Comparison of ENCODE assay signal across 5 worm cellular contexts in the genomic region with DNA sequence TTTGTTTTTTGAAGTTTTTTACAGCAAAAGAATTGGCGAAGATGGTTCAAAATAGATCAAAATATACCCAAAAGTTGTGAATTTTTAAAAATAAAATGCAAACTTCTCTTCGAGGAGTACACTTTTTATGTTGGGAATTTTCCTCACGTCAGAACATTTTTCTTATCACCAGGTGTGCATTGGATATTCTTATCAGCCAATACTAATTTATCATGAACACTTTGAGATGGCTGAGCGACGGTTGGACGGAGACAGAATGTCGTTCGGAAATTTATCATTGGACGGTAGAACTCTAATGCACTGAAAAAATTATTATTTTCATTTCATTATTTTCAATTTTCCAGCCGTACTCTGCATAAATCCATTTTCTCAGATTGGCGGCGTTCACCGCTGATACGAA.
TF ChIP-seq lines count a peak whose summit lies in the region.

No protein-coding gene starts in this region.

TF ChIP-seq in whole organism, L2 larva, 48 proteins besides CTCF, POLR2A, EP300 and RAD21:
- TF ChIP-seq ama-1 (optimal IDR thresholded peaks at IDR 0.05; lab: Kevin White, UChicago) (no peak), fos-1 (tag; optimal IDR thresholded peaks at IDR 0.05; lab: Kevin White, UChicago) (peak; percentile 54), sem-4 (tag; optimal IDR thresholded peaks at IDR 0.05; lab: Kevin White, UChicago) (no peak)

TF ChIP-seq in whole organism, L3 larva, 47 proteins besides CTCF, POLR2A, EP300 and RAD21:
- TF ChIP-seq lin-15B (tag; optimal IDR thresholded peaks at IDR 0.05; lab: Kevin White, UChicago): no peak
- no peak for TF ChIP-seq nhr-77 (tag; optimal IDR thresholded peaks at IDR 0.05; lab: Kevin White, UChicago)
- TF ChIP-seq unc-62 (GFP tag; optimal IDR thresholded peaks at IDR 0.05; lab: Kevin White, UChicago): no peak
- no peak for TF ChIP-seq lin-39 (tag; optimal IDR thresholded peaks at IDR 0.05; lab: Kevin White, UChicago)
- peak; percentile 9 for TF ChIP-seq pqm-1 (tag; optimal IDR thresholded peaks at IDR 0.05; lab: Kevin White, UChicago)
- TF ChIP-seq elt-2 (tag; optimal IDR thresholded peaks at IDR 0.05; lab: Kevin White, UChicago): peak; percentile 79

TF ChIP-seq in whole organism, L4 larva, 104 proteins besides CTCF, POLR2A, EP300 and RAD21:
- TF ChIP-seq lin-38 (GFP tag; IDR thresholded peaks at IDR 0.05; lab: Robert Waterston, UW) (no peak), lsy-2 (tag; optimal IDR thresholded peaks at IDR 0.05; lab: Kevin White, UChicago) (no peak), snpc-1.2 (GFP tag; IDR thresholded peaks at IDR 0.05; lab: Robert Waterston, UW) (no peak), zfp-2 (tag; optimal IDR thresholded peaks at IDR 0.05; lab: Kevin White, UChicago) (no peak), pqm-1 (tag; optimal IDR thresholded peaks at IDR 0.05; lab: Kevin White, UChicago) (peak; percentile 88), arid-1 (GFP tag; conservative IDR thresholded peaks at IDR 0.05; lab: Robert Waterston, UW) (no peak), nhr-28 (tag; optimal IDR thresholded peaks at IDR 0.05; lab: Kevin White, UChicago) (peak; percentile 60), tag-97 (GFP tag; IDR thresholded peaks at IDR 0.05; lab: Robert Waterston, UW) (no peak), ceh-62 (tag; optimal IDR thresholded peaks at IDR 0.05; lab: Kevin White, UChicago) (no peak), lin-13 (GFP tag; optimal IDR thresholded peaks at IDR 0.05; lab: Kevin White, UChicago) (no peak), egl-43 (GFP tag; IDR thresholded peaks at IDR 0.05; lab: Robert Waterston, UW) (no peak), mxl-3 (GFP tag; optimal IDR thresholded peaks at IDR 0.05; lab: Kevin White, UChicago) (no peak), dve-1 (tag; optimal IDR thresholded peaks at IDR 0.05; lab: Kevin White, UChicago; ENCODE audit: insufficient read depth) (peak; percentile 24), unc-130 (GFP tag; optimal IDR thresholded peaks at IDR 0.05; lab: Kevin White, UChicago) (no peak), dmd-6 (GFP tag; IDR thresholded peaks at IDR 0.05; lab: Robert Waterston, UW) (peak; percentile 74)

TF ChIP-seq in whole organism, late embryonic, 69 proteins besides CTCF, POLR2A, EP300 and RAD21:
- TF ChIP-seq elt-2 (tag; optimal IDR thresholded peaks at IDR 0.05; lab: Kevin White, UChicago) (peak; percentile 75), pag-3 (tag; optimal IDR thresholded peaks at IDR 0.05; lab: Kevin White, UChicago; ENCODE audit: borderline replicate concordance) (no peak)

TF ChIP-seq in whole organism, young adult, 124 proteins besides CTCF, POLR2A, EP300 and RAD21:
- TF ChIP-seq hmg-20 (GFP tag; IDR thresholded peaks at IDR 0.05; lab: Robert Waterston, UW): no peak
- peak; percentile 64 for TF ChIP-seq nhr-80 (tag; optimal IDR thresholded peaks at IDR 0.05; lab: Kevin White, UChicago)
